Fruit fly (Drosophila melanogaster) whole organism, prepupa: ENCODE measurements around the gene CG18585.

ENCODE experiments used
- CG10631 ChIP-seq: fragments of 200-800 bp; sonication (Bioruptor generic); optimal IDR thresholded peaks from 2 replicates; lab custom pipeline; 2016; ENCODE audit warnings: missing biosample characterization, missing genetic modification characterization
- CG11294 ChIP-seq: fragments of 200-800 bp; sonication (Bioruptor generic); IDR thresholded peaks from 2 replicates; pipeline ENCODE4 v1.3.6; 2022; ENCODE audit warnings: missing biosample characterization, missing genetic modification characterization
- CG15336 ChIP-seq: fragments of 200-800 bp; sonication (Bioruptor generic); IDR thresholded peaks from 2 replicates; pipeline ENCODE4 v1.3.6; 2022; ENCODE audit warnings: missing biosample characterization, missing genetic modification characterization
- CG3032 ChIP-seq: fragments of 200-800 bp; optimal IDR thresholded peaks from 2 replicates; lab custom pipeline; 2019; ENCODE audit warnings: missing biosample characterization, mild to moderate bottlenecking, missing genetic modification characterization, moderate library complexity
- CG31627 ChIP-seq: fragments of 200-800 bp; sonication (Bioruptor generic); optimal IDR thresholded peaks from 3 replicates; lab custom pipeline; 2016; ENCODE audit warnings: missing biosample characterization, missing genetic modification characterization
- CG32006 ChIP-seq: fragments of 200-800 bp; sonication (Bioruptor generic); optimal IDR thresholded peaks from 3 replicates; lab custom pipeline; 2017; ENCODE audit warnings: missing biosample characterization, mild to moderate bottlenecking, missing genetic modification characterization
- CG34406 ChIP-seq: fragments of 200-800 bp; sonication (Bioruptor generic); optimal IDR thresholded peaks from 3 replicates; lab custom pipeline; 2016; ENCODE audit warnings: missing biosample characterization, missing genetic modification characterization
- CG3919 ChIP-seq: fragments of 200-800 bp; sonication (Bioruptor generic); optimal IDR thresholded peaks from 3 replicates; lab custom pipeline; 2016; ENCODE audit warnings: missing biosample characterization, missing genetic modification characterization
- CG6792 ChIP-seq: fragments of 200-800 bp; sonication (Bioruptor generic); optimal IDR thresholded peaks from 3 replicates; lab custom pipeline; 2016; ENCODE audit warnings: missing biosample characterization, missing genetic modification characterization
- CG6808 ChIP-seq: fragments of 200-800 bp; sonication (Bioruptor generic); optimal IDR thresholded peaks from 3 replicates; lab custom pipeline; 2017; ENCODE audit warnings: missing biosample characterization, missing genetic modification characterization, mild to moderate bottlenecking, moderate library complexity, missing genetic modification reagents
- CG6854 ChIP-seq: fragments of 200-800 bp; sonication (Bioruptor generic); optimal IDR thresholded peaks from 2 replicates; lab custom pipeline; 2017; ENCODE audit warnings: missing biosample characterization, mild to moderate bottlenecking, missing genetic modification characterization
- CG7368 ChIP-seq: fragments of 200-800 bp; sonication (Bioruptor generic); optimal IDR thresholded peaks from 3 replicates; lab custom pipeline; 2016; ENCODE audit warnings: missing biosample characterization, missing genetic modification characterization
- CG8319 ChIP-seq: fragments of 200-800 bp; sonication (Bioruptor generic); optimal IDR thresholded peaks from 3 replicates; lab custom pipeline; 2016; ENCODE audit warnings: missing biosample characterization, missing genetic modification characterization
- Eip75B ChIP-seq: fragments of 200-800 bp; sonication (Bioruptor generic); optimal IDR thresholded peaks from 3 replicates; lab custom pipeline; 2016; ENCODE audit warnings: missing biosample characterization, missing genetic modification characterization
- Eip78C ChIP-seq: fragments of 200-800 bp; sonication (Bioruptor generic); peaks from one replicate; lab custom pipeline; 2016; ENCODE audit warnings: missing biosample characterization, missing genetic modification characterization
- Eip93F ChIP-seq: fragments of 200-800 bp; sonication (Bioruptor generic); optimal IDR thresholded peaks from 2 replicates; lab custom pipeline; 2016; ENCODE audit warnings: missing biosample characterization, mild to moderate bottlenecking, missing genetic modification characterization
- Hr38 ChIP-seq: sonication (Bioruptor generic); optimal IDR thresholded peaks from 2 replicates; lab custom pipeline; 2016; ENCODE audit warnings: missing biosample characterization, missing genetic modification characterization
- Hr39 ChIP-seq: fragments of 200-800 bp; sonication (Bioruptor generic); optimal IDR thresholded peaks from 2 replicates; lab custom pipeline; 2016; ENCODE audit warnings: missing biosample characterization, missing genetic modification characterization
- Hr4 ChIP-seq: fragments of 200-800 bp; sonication (Bioruptor generic); optimal IDR thresholded peaks from 3 replicates; lab custom pipeline; 2016; ENCODE audit warnings: missing biosample characterization, missing genetic modification characterization
- Met ChIP-seq: fragments of 200-800 bp; sonication (Bioruptor generic); optimal IDR thresholded peaks from 3 replicates; lab custom pipeline; 2016; ENCODE audit warnings: missing biosample characterization, missing genetic modification characterization
- OdsH ChIP-seq: fragments of 200-800 bp; sonication (Bioruptor generic); optimal IDR thresholded peaks from 3 replicates; lab custom pipeline; 2016; ENCODE audit warnings: missing biosample characterization, missing genetic modification characterization
- Smox ChIP-seq: fragments of 200-800 bp; sonication (Bioruptor generic); optimal IDR thresholded peaks from 3 replicates; lab custom pipeline; 2016; ENCODE audit warnings: missing biosample characterization, missing genetic modification characterization
- Sox14 ChIP-seq: fragments of 200-800 bp; sonication (Bioruptor generic); optimal IDR thresholded peaks from 3 replicates; lab custom pipeline; 2016; ENCODE audit warnings: missing biosample characterization, missing genetic modification characterization
- achi ChIP-seq: fragments of 200-800 bp; sonication (Bioruptor generic); optimal IDR thresholded peaks from 3 replicates; lab custom pipeline; 2016; ENCODE audit warnings: missing biosample characterization, missing genetic modification characterization
- acj6 ChIP-seq: fragments of 200-800 bp; sonication (Bioruptor generic); optimal IDR thresholded peaks from 3 replicates; lab custom pipeline; 2016; ENCODE audit warnings: missing biosample characterization, missing genetic modification characterization
- cyc ChIP-seq: fragments of 200-800 bp; sonication (Bioruptor generic); optimal IDR thresholded peaks from 3 replicates; lab custom pipeline; 2016; ENCODE audit warnings: missing biosample characterization, missing genetic modification characterization
- dac ChIP-seq: fragments of 200-800 bp; sonication (Bioruptor generic); optimal IDR thresholded peaks from 2 replicates; lab custom pipeline; 2017; ENCODE audit warnings: missing biosample characterization, mild to moderate bottlenecking, missing genetic modification characterization
- eg ChIP-seq: fragments of 200-800 bp; sonication (Bioruptor generic); IDR thresholded peaks from 3 replicates; pipeline ENCODE4 v1.3.6; 2022; ENCODE audit warnings: missing biosample characterization, missing genetic modification characterization
- fd59A ChIP-seq: fragments of 200-800 bp; sonication (Bioruptor generic); optimal IDR thresholded peaks from 2 replicates; lab custom pipeline; 2017; ENCODE audit warnings: missing biosample characterization, mild to moderate bottlenecking, missing genetic modification characterization, missing genetic modification reagents
- fkh ChIP-seq: fragments of 200-800 bp; sonication (Bioruptor generic); optimal IDR thresholded peaks from 3 replicates; lab custom pipeline; 2017; ENCODE audit warnings: missing biosample characterization, mild to moderate bottlenecking, missing genetic modification characterization, moderate library complexity
- net ChIP-seq: fragments of 200-800 bp; sonication (Bioruptor generic); optimal IDR thresholded peaks from 3 replicates; lab custom pipeline; 2016; ENCODE audit warnings: missing biosample characterization, missing genetic modification characterization
- pdm3 ChIP-seq: fragments of 200-800 bp; sonication (Bioruptor generic); optimal IDR thresholded peaks from 3 replicates; lab custom pipeline; 2016; ENCODE audit warnings: missing biosample characterization, missing genetic modification characterization
- salr ChIP-seq, 2 experiments: fragments of 200-800 bp; sonication (Bioruptor generic); optimal IDR thresholded peaks; 3 replicates each; lab custom pipeline; 2016 to 2018; ENCODE audit warnings: missing biosample characterization in 2 of 2, missing genetic modification characterization in 2 of 2, mild to moderate bottlenecking in 1 of 2
- ss ChIP-seq, 2 experiments: fragments of 200-800 bp; sonication (Bioruptor generic); optimal IDR thresholded peaks; 2 replicates in 1 of 2; 3 replicates in 1 of 2; lab custom pipeline; 2017 to 2018; ENCODE audit warnings: mild to moderate bottlenecking in 2 of 2, missing biosample characterization in 2 of 2, missing genetic modification characterization in 2 of 2, moderate library complexity in 1 of 2
- svp ChIP-seq: fragments of 200-800 bp; sonication (Bioruptor generic); peaks from one replicate; lab custom pipeline; 2016; ENCODE audit warnings: missing biosample characterization, missing genetic modification characterization
- topi ChIP-seq: fragments of 200-800 bp; sonication (Bioruptor generic); optimal IDR thresholded peaks from 3 replicates; lab custom pipeline; 2016; ENCODE audit warnings: missing biosample characterization, missing genetic modification characterization

The CG18585 gene

DNA sequence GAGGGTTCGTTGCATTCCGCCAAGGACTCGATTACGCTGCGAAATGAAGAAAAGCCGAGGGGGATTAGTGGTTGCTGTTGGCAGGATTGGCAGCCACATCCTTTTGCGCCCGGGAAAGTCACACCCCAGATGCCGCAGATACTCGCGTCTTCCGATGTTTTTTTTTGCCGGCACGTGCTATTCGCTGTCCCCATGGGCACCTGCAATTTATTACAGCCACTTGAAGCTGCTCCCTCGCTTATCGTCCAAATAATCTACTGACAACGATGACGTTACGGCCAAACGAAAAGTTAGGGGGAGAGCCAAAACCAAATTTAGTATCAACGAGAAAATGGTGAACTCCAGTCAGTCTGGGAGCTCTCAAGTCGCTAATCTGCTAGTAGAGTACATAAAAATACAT lies 13.9 kb downstream of the CG18585 start:
- TF ChIP-seq Hr39 (GFP tag; lab: Kevin White, UChicago), result no peak
- TF ChIP-seq Smox (GFP tag; lab: Kevin White, UChicago), result no peak
- no peak for TF ChIP-seq ss (GFP tag; optimal IDR thresholded peaks at IDR 0.05; lab: Kevin White, UChicago)
- TF ChIP-seq CG6854 (GFP tag; lab: Kevin White, UChicago), result no peak
- no peak for TF ChIP-seq achi (GFP tag; lab: Kevin White, UChicago)

- TF ChIP-seq Met (GFP tag; lab: Kevin White, UChicago) (no peak), Eip93F (GFP tag; lab: Kevin White, UChicago) (no peak), achi (GFP tag; lab: Kevin White, UChicago) (no peak), CG31627 (GFP tag; lab: Kevin White, UChicago) (no peak), Eip75B (peak; percentile 22), OdsH (GFP tag; lab: Kevin White, UChicago) (no peak), Eip78C (GFP tag; lab: Kevin White, UChicago) (peak; percentile 10), topi (no peak), svp (GFP tag; lab: Kevin White, UChicago) (peak; percentile 77), CG3032 (tag; lab: Kevin White, UChicago) (no peak)
Measured at dm6 chr2L:7675754-7676178, 15.1 kb downstream of the CG18585 start.

dm6 chr2L:7675028-7675749 lies 15.7 kb downstream of the CG18585 start, which contains the start of gene Slob:
TSS of gene Slob (minus strand) at chr2L:7675078.
- TF ChIP-seq salr (GFP tag; optimal IDR thresholded peaks at IDR 0.05; lab: Kevin White, UChicago), result no peak
- TF ChIP-seq Eip78C (GFP tag; lab: Kevin White, UChicago), result peak; percentile 26

DNA sequence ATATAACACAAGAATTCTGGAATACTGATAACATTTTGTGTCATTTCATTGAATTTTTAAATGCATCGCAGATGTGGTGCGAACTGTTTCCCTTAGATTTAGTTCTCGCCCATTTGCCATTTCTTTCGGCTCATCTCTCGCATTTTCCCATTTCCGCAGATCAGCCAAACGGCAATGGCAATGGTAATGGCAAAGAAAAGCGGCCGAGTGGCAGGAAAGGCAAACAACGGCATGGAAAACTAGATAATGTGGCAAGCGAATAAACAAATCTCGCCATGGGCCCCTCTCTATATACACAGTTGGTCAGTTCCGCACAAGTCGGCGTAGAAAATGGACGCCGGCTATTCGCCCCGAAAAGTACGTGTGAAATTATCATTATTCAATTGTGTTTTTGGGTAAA lies 25.1 kb downstream of the CG18585 start, which contains the start of gene Myo28B1:
Gene Myo28B1 (plus strand): TSS at position 301 of the 400 bp plus-strand sequence.
- TF ChIP-seq svp (GFP tag; lab: Kevin White, UChicago) (peak; percentile 14), fkh (GFP tag; lab: Kevin White, UChicago) (no peak)
- TF ChIP-seq, all 60 proteins: peak for 1

dm6 chr2L:7660087-7660486 lies 30.8 kb downstream of the CG18585 start:
- TF ChIP-seq Hr38 (no peak), CG32006 (GFP tag; lab: Kevin White, UChicago) (peak; percentile 2)
- TF ChIP-seq, all 60 proteins: peak for 1

DNA sequence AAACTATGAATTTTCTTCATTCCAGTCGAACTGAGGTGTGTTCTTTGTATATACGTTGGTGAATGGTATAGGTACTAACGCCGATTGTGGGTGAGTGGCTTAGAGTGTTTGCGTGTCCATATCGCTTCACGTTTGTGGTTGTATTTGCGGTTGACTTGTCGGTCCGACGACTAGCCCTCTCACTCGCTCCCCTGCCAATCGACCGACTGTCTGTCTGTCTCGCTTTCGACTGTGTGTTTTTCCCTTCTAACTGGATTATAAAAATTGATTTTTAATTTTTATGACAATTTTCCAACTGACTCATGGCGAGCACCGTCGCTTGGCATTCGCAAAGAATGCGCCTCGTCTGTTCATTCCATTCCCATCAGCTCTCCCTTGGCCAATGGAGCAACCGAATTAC lies 31.3 kb downstream of the CG18585 start:
- TF ChIP-seq Met (GFP tag; lab: Kevin White, UChicago), result no peak
- no peak for TF ChIP-seq CG31627 (GFP tag; lab: Kevin White, UChicago)
- TF ChIP-seq Hr38, result no peak
- no peak for TF ChIP-seq CG10631
- no peak for TF ChIP-seq Eip75B
- TF ChIP-seq Smox (GFP tag; lab: Kevin White, UChicago), result no peak
- TF ChIP-seq CG32006 (GFP tag; lab: Kevin White, UChicago), result no peak
- no peak for TF ChIP-seq CG34406 (GFP tag; lab: Kevin White, UChicago)

DNA sequence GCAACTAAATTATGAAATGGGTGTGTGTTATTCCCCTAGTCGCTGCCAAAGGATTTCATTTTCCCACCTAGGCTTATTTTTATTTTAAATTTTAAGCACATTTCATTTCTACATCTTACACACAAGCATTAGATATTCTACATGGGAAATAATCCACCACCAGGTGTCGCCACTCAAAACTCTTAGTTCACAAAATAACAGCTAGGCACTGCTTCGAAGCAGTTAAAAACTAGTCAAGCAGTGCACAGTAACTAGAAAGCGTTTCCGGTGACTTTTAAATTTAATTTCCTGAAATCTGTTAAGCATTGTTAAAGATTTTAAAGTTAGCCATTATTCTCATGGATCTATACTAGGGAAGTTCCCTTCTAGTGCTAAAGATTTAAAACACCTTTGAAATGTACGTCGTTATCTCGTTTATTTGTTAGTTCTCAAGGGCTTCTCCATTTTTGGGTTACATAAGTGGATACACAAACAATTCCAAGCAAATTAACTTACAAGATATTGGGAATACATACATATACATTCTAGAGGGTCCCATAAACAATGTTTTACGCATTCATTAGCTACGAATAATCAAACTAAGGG lies 49.2 kb downstream of the CG18585 start:
- no peak for TF ChIP-seq CG34406 (GFP tag; lab: Kevin White, UChicago)
- TF ChIP-seq Smox (GFP tag; lab: Kevin White, UChicago), result no peak
- TF ChIP-seq CG3919, result no peak
- TF ChIP-seq dac (GFP tag; lab: Kevin White, UChicago), result no peak
- no peak for TF ChIP-seq Sox14 (GFP tag; lab: Kevin White, UChicago)
- TF ChIP-seq acj6 (GFP tag; lab: Kevin White, UChicago), result no peak
- peak; percentile 71 for TF ChIP-seq pdm3 (GFP tag; lab: Kevin White, UChicago)
- no peak for TF ChIP-seq CG6808 (GFP tag; lab: Kevin White, UChicago)
- peak; percentile 40 for TF ChIP-seq Hr4
- peak; percentile 40 for TF ChIP-seq achi (GFP tag; lab: Kevin White, UChicago)
- TF ChIP-seq topi, result no peak
- TF ChIP-seq fd59A, result no peak
- no peak for TF ChIP-seq net
- peak; percentile 37 for TF ChIP-seq CG31627 (GFP tag; lab: Kevin White, UChicago)
- TF ChIP-seq CG7368 (GFP tag; lab: Kevin White, UChicago), result no peak
- TF ChIP-seq Met (GFP tag; lab: Kevin White, UChicago), result peak; percentile 29
- TF ChIP-seq CG8319, result no peak
- TF ChIP-seq eg (GFP tag; lab: Robert Waterston, UW), result peak; percentile 65; the same call in 2 of the 3 replicates
- TF ChIP-seq Hr38, result no peak
- peak; percentile 8 for TF ChIP-seq cyc
- TF ChIP-seq CG10631, result peak; percentile 24
- no peak for TF ChIP-seq CG11294
- no peak for TF ChIP-seq fkh (GFP tag; lab: Kevin White, UChicago)
- TF ChIP-seq CG6792, result no peak
- TF ChIP-seq CG15336 (GFP tag; lab: Robert Waterston, UW), result no peak
